Fruit fly (Drosophila melanogaster): ENCODE data around the gene Kap-alpha3.

The Kap-alpha3 gene

DNA sequence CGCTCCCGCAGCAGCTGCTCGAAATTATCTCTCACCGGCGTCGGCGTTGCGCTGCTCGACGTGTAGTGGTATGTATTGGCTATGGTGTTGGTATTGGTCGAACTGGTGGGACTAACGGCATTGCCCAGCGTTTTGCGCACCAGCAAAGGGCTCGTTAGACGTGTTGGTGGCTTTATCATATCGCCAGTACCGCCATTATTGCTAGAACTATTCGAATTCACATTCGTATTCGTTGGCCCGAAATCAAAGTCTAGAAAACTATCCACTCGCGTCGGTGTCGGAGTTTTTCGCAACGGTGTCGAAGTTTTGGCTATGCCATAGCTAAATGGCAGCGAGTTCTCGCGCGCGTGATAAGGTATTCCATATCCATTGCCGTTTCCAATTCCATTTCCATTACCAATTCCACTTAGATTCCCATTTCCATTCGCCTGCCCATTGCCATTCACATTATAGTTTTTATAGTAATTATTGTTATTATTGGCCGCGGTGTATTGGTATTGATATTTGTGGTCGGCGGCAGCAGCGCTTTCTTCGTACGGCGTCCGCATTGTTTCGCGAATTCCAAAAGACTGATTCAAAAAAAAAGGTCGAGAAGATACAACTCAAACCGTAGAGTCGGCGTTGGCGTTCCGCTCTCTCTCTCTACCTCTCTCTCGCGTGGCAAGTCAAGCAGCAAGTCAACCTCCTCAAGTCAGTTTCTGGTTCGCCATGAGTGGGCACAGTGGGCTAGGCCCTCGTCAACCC lies 44.9 kb downstream of the Kap-alpha3 start, which contains the start of gene by (continued):
- TF ChIP-seq CG13296 (GFP tag; optimal IDR thresholded peaks at IDR 0.05) (no peak), slbo (GFP tag; IDR thresholded peaks at IDR 0.05) (no peak), CG12769 (tag; optimal IDR thresholded peaks at IDR 0.05) (no peak), luna (GFP tag; optimal IDR thresholded peaks at IDR 0.05) (no peak), CG7357 (GFP tag; IDR thresholded peaks at IDR 0.05) (no peak), CG10543 (GFP tag; optimal IDR thresholded peaks at IDR 0.05) (peak; percentile 43), Jarid2 (GFP tag; optimal IDR thresholded peaks at IDR 0.05) (peak; percentile 71)

DNA sequence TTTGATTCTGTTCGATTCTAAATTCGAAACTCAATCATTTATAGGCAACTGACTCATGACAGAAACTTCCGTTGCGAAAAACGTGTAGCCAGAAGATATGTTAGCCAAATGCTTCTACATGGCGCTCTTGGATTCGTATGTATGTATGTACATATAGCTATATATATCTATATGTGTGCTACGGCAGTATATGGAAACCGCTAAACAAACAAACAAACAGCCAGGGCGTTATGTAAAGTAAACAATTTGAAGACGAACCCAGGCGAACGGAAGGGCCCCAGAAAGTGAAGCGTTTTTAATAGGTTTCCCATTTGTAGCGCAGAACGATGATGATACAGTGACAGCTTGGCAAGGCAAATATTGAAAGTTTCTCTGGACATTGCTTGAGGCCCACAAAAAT lies 47.6 kb downstream of the Kap-alpha3 start:
- TF ChIP-seq PHDP (tag; optimal IDR thresholded peaks at IDR 0.05) (peak; percentile 1), Med (GFP tag) (peak; percentile 74), H15 (GFP tag; IDR thresholded peaks at IDR 0.05) (no peak), CG30431 (GFP tag; optimal IDR thresholded peaks at IDR 0.05) (no peak), CG12219 (GFP tag; optimal IDR thresholded peaks at IDR 0.05) (peak; percentile 12), CG17359 (tag; optimal IDR thresholded peaks at IDR 0.05) (peak; percentile 14), Pdp1 (GFP tag; optimal IDR thresholded peaks at IDR 0.05) (peak in 1 of 2 experiments; percentile 60), Spps (tag; optimal IDR thresholded peaks at IDR 0.05) (peak; percentile 1), Ets65A (GFP tag) (peak; percentile 80), sug (tag; optimal IDR thresholded peaks at IDR 0.05) (peak; percentile 5), ATbp (GFP tag; optimal IDR thresholded peaks at IDR 0.05) (peak; percentile 32), fd64A (GFP tag; optimal IDR thresholded peaks at IDR 0.05) (peak; percentile 36), fd3F (GFP tag; optimal IDR thresholded peaks at IDR 0.05) (no peak), CG32532 (GFP tag; IDR thresholded peaks at IDR 0.05) (no peak), CG8089 (GFP tag; optimal IDR thresholded peaks at IDR 0.05) (no peak), CG17568 (GFP tag; optimal IDR thresholded peaks at IDR 0.05) (peak; percentile 37), CG30020 (tag; optimal IDR thresholded peaks at IDR 0.05) (no peak), run (tag; optimal IDR thresholded peaks at IDR 0.05) (peak; percentile 34), CG12071 (GFP tag; optimal IDR thresholded peaks at IDR 0.05) (peak; percentile 55), H2.0 (GFP tag; IDR thresholded peaks at IDR 0.05) (no peak), sens (GFP tag) (peak; percentile 37), ems (GFP tag; optimal IDR thresholded peaks at IDR 0.05) (no peak), CG9817 (tag; optimal IDR thresholded peaks at IDR 0.05) (no peak), Dek (tag; optimal IDR thresholded peaks at IDR 0.05) (peak; percentile 3), gcm2 (GFP tag; optimal IDR thresholded peaks at IDR 0.05) (no peak), lab (GFP tag; optimal IDR thresholded peaks at IDR 0.05) (peak; percentile 6), Hr39 (optimal IDR thresholded peaks at IDR 0.05) (no peak), Sox100B (GFP tag; optimal IDR thresholded peaks at IDR 0.05) (peak; percentile 2), CG8924 (tag; optimal IDR thresholded peaks at IDR 0.05) (no peak), Usf (GFP tag; optimal IDR thresholded peaks at IDR 0.05) (no peak), ac (GFP tag; optimal IDR thresholded peaks at IDR 0.05) (no peak), CG10565 (GFP tag; optimal IDR thresholded peaks at IDR 0.05) (no peak), NfI (GFP tag; optimal IDR thresholded peaks at IDR 0.05) (peak; percentile 10), ewg (GFP tag; optimal IDR thresholded peaks at IDR 0.05) (no peak), kni (GFP tag; optimal IDR thresholded peaks at IDR 0.05) (peak; percentile 26), Asciz (GFP tag; optimal IDR thresholded peaks at IDR 0.05) (peak; percentile 30), nmo (GFP tag; optimal IDR thresholded peaks at IDR 0.05) (no peak), CG3995 (GFP tag; optimal IDR thresholded peaks at IDR 0.05) (no peak), cg (GFP tag; optimal IDR thresholded peaks at IDR 0.05) (peak; percentile 15), sd (tag; optimal IDR thresholded peaks at IDR 0.05) (peak; percentile 5), chinmo (GFP tag; IDR thresholded peaks at IDR 0.05; ENCODE audit: partially characterized antibody) (0 out of 4 replicates have a peak, but pooled peaks have one; percentile 32)

Data from whole organism, embryonic.